Worm (Caenorhabditis elegans) whole organism, L3 larva: ENCODE measurements around the gene pqn-83.

Source experiments
- ZK546.5 ChIP-seq: sonication (generic microtip); optimal IDR thresholded peaks from 2 replicates; lab custom pipeline; 2017; ENCODE audit warnings: missing biosample characterization, missing genetic modification characterization
- aly-2 ChIP-seq: fragments of 150-350 bp; optimal IDR thresholded peaks from 2 replicates; lab custom pipeline; 2014; ENCODE audit warnings: missing biosample characterization, missing genetic modification characterization
- ama-1 ChIP-seq: fragments of 150-350 bp; optimal IDR thresholded peaks from 2 replicates; lab custom pipeline; 2018
- ceh-28 ChIP-seq: fragments of 150-350 bp; optimal IDR thresholded peaks from 2 replicates; lab custom pipeline; 2014; ENCODE audit warnings: missing biosample characterization, missing genetic modification reagents, missing genetic modification characterization
- egl-5 ChIP-seq: fragments of 150-350 bp; optimal IDR thresholded peaks from 2 replicates; lab custom pipeline; 2017; ENCODE audit warnings: missing biosample characterization, missing genetic modification reagents, missing genetic modification characterization, inconsistent platforms
- lin-39 ChIP-seq: fragments of 150-350 bp; optimal IDR thresholded peaks from 2 replicates; lab custom pipeline; 2018; ENCODE audit warnings: missing biosample characterization, missing genetic modification reagents, missing genetic modification characterization
- nhr-11 ChIP-seq: fragments of 150-350 bp; optimal IDR thresholded peaks from 2 replicates; lab custom pipeline; 2014; ENCODE audit warnings: missing biosample characterization, missing genetic modification characterization
- nhr-28 ChIP-seq: fragments of 150-350 bp; optimal IDR thresholded peaks from 2 replicates; lab custom pipeline; 2014; ENCODE audit warnings: missing biosample characterization, missing genetic modification characterization
- pha-4 ChIP-seq: fragments of 150-350 bp; optimal IDR thresholded peaks from 2 replicates; lab custom pipeline; 2014; ENCODE audit warnings: missing biosample characterization, missing genetic modification reagents, missing genetic modification characterization
- sea-2 ChIP-seq: fragments of 150-350 bp; sonication (generic microtip); optimal IDR thresholded peaks from 4 replicates; lab custom pipeline; 2014; ENCODE audit warnings: missing biosample characterization, missing genetic modification reagents, missing genetic modification characterization
- skn-1 ChIP-seq: fragments of 150-350 bp; optimal IDR thresholded peaks from 2 replicates; lab custom pipeline; 2014; ENCODE audit warnings: missing biosample characterization, missing genetic modification characterization
- snpc-4 ChIP-seq: fragments of 150-350 bp; optimal IDR thresholded peaks from 2 replicates; lab custom pipeline; 2014; ENCODE audit warnings: missing biosample characterization, missing genetic modification characterization
- ztf-4 ChIP-seq: fragments of 150-350 bp; optimal IDR thresholded peaks from 2 replicates; lab custom pipeline; 2014; ENCODE audit warnings: missing biosample characterization, missing genetic modification characterization

- no peak for TF ChIP-seq ama-1
- peak; percentile 55 for TF ChIP-seq ceh-28
- no peak for TF ChIP-seq ZK546.5
- no peak for TF ChIP-seq pha-4 (tag; lab: Kevin White, UChicago)
- TF ChIP-seq skn-1 (tag; lab: Kevin White, UChicago) = no peak
- TF ChIP-seq lin-39 (tag; lab: Kevin White, UChicago) = no peak
- TF ChIP-seq aly-2 = no peak
- no peak for TF ChIP-seq snpc-4 (tag; lab: Kevin White, UChicago)
- TF ChIP-seq sea-2 (GFP tag; lab: Kevin White, UChicago) = no peak
- TF ChIP-seq nhr-28 (tag; lab: Kevin White, UChicago) = no peak
- TF ChIP-seq nhr-11 = no peak
- TF ChIP-seq egl-5 (tag; lab: Kevin White, UChicago) = no peak
- TF ChIP-seq ztf-4 (tag; lab: Kevin White, UChicago) = no peak
Observed at ce11 chrIII:13101070-13101469, 1.8 kb upstream of the pqn-83 start.
